Worm (Caenorhabditis elegans) whole organism, L4 larva: ENCODE data around the gene C06B3.6.

Experiments
- aha-1 ChIP-seq: fragments of 150-350 bp; peaks from one replicate; lab custom pipeline; 2014; ENCODE audit warnings: missing biosample characterization, missing genetic modification characterization
- dve-1 ChIP-seq: sonication (generic microtip); optimal IDR thresholded peaks from 2 replicates; lab custom pipeline; 2017; ENCODE audit warnings: antibody characterized with exemption, mild to moderate bottlenecking, missing genetic modification characterization, missing compliant biosample characterization; ENCODE audit not compliant: insufficient read depth
- fos-1 ChIP-seq: fragments of 150-350 bp; optimal IDR thresholded peaks from 2 replicates; lab custom pipeline; 2014; ENCODE audit warnings: missing biosample characterization, missing genetic modification characterization
- lin-15B ChIP-seq: fragments of 150-350 bp; sonication (generic microtip); optimal IDR thresholded peaks from 3 replicates; lab custom pipeline; 2014; ENCODE audit warnings: missing biosample characterization, missing genetic modification characterization
- madf-9 ChIP-seq: fragments of 200-800 bp; sonication (Bioruptor generic); conservative IDR thresholded peaks from 2 replicates; pipeline ENCODE4 v1.3.6; 2022; ENCODE audit warnings: missing genetic modification reagents, missing genetic modification characterization, missing compliant biosample characterization
- nhr-102 ChIP-seq: sonication (generic microtip); optimal IDR thresholded peaks from 2 replicates; lab custom pipeline; 2016; ENCODE audit warnings: mild to moderate bottlenecking, missing genetic modification characterization, moderate library complexity, missing compliant biosample characterization
- nhr-25 ChIP-seq: sonication (generic microtip); optimal IDR thresholded peaks from 2 replicates; lab custom pipeline; 2017; ENCODE audit warnings: missing genetic modification characterization, mild to moderate bottlenecking, missing compliant biosample characterization, antibody characterized with exemption, moderate library complexity, borderline replicate concordance; ENCODE audit not compliant: insufficient read depth
- unc-130 ChIP-seq: sonication (generic microtip); optimal IDR thresholded peaks from 2 replicates; lab custom pipeline; 2016; ENCODE audit warnings: missing genetic modification reagents, missing genetic modification characterization, missing compliant biosample characterization
- unc-62 ChIP-seq, 3 experiments: fragments of 150-350 bp in 1 of 3; sonication (generic microtip); optimal IDR thresholded peaks in 2 of 3; peaks in 1 of 3; 1 replicate in 1 of 3; 2 replicates in 2 of 3; lab custom pipeline; 2014 to 2017; ENCODE audit warnings: missing biosample characterization in 3 of 3, missing genetic modification characterization in 3 of 3, missing genetic modification reagents in 3 of 3, missing genotype in 1 of 3

DNA sequence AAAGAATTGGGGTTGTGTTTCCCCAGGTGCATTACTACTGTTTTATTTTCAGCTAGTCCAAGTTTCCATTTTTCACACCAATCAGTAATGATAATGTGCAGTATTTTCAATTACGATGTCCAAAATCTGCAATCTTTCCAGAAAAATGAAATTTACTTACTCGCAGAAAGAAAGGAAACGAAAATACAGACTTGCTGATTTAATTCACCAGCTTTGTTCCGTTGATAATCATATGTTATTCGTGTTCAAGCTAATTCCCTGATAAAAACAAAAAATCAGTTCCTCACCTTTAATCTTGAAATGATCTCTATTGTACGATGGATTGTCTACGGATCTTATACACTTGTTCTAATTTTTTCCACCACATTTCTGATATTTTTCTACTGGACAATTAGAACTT lies 15.1 kb upstream of the C06B3.6 start, which contains the start of gene srxa-11:
- no peak for TF ChIP-seq madf-9 (GFP tag; lab: Robert Waterston, UW)
- no peak for TF ChIP-seq nhr-25 (tag; lab: Kevin White, UChicago)
- no peak for TF ChIP-seq fos-1 (tag; lab: Kevin White, UChicago)
- no peak for TF ChIP-seq dve-1 (tag; lab: Kevin White, UChicago)
- no peak for TF ChIP-seq lin-15B (tag; lab: Kevin White, UChicago)
- TF ChIP-seq aha-1 (tag; lab: Kevin White, UChicago): no peak
- TF ChIP-seq unc-130 (GFP tag; lab: Kevin White, UChicago): no peak
- no peak for TF ChIP-seq nhr-102 (tag; lab: Kevin White, UChicago)
- TF ChIP-seq unc-62 (GFP tag; optimal IDR thresholded peaks at IDR 0.05 in 1 of 2; lab: Kevin White, UChicago): no peak
- TF ChIP-seq unc-62 (tag; optimal IDR thresholded peaks at IDR 0.05; lab: Kevin White, UChicago): no peak
